Fruit fly (Drosophila melanogaster) whole organism, embryonic: ENCODE data around the gene CG42591.

Source experiments
- Atf3 ChIP-seq: fragments of 200-800 bp; sonication (Bioruptor generic); optimal IDR thresholded peaks from 3 replicates; lab custom pipeline; 2016; ENCODE audit warnings: missing biosample characterization, missing genetic modification characterization
- Bteb2 ChIP-seq: fragments of 200-800 bp; sonication (Bioruptor generic); optimal IDR thresholded peaks from 2 replicates; lab custom pipeline; 2016; ENCODE audit warnings: missing biosample characterization, missing genetic modification characterization
- C15 ChIP-seq: fragments of 200-800 bp; sonication (Bioruptor generic); IDR thresholded peaks from 3 replicates; pipeline ENCODE4 v1.3.6; 2022; ENCODE audit warnings: missing biosample characterization, missing genetic modification characterization
- CG10366 ChIP-seq: fragments of 200-800 bp; sonication (Bioruptor generic); IDR thresholded peaks from 2 replicates; pipeline ENCODE4 v1.3.6; 2022; ENCODE audit warnings: missing biosample characterization, missing genetic modification characterization
- CG10431 ChIP-seq: fragments of 200-800 bp; sonication (Bioruptor generic); optimal IDR thresholded peaks from 3 replicates; lab custom pipeline; 2018; ENCODE audit warnings: missing biosample characterization, mild to moderate bottlenecking, missing genetic modification characterization
- CG10959 ChIP-seq: fragments of 200-800 bp; sonication (Bioruptor generic); IDR thresholded peaks from 2 replicates; pipeline ENCODE4 v1.3.6; 2022; ENCODE audit warnings: missing biosample characterization, missing genetic modification characterization
- CG11695 ChIP-seq: fragments of 200-800 bp; sonication (Bioruptor generic); IDR thresholded peaks from 3 replicates; pipeline ENCODE4 v1.3.6; 2022; ENCODE audit warnings: missing biosample characterization, missing genetic modification characterization
- CG12942 ChIP-seq: fragments of 200-800 bp; sonication (Bioruptor generic); optimal IDR thresholded peaks from 3 replicates; lab custom pipeline; 2016; ENCODE audit warnings: missing biosample characterization, missing genetic modification characterization
- CG13775 ChIP-seq: fragments of 200-800 bp; sonication (Bioruptor generic); optimal IDR thresholded peaks from 3 replicates; lab custom pipeline; 2017; ENCODE audit warnings: missing biosample characterization, mild to moderate bottlenecking, missing genetic modification characterization
- CG13894 ChIP-seq: fragments of 200-800 bp; sonication (Bioruptor generic); optimal IDR thresholded peaks from 3 replicates; lab custom pipeline; 2018; ENCODE audit warnings: missing biosample characterization, mild to moderate bottlenecking, missing genetic modification characterization, moderate library complexity
- CG14965 ChIP-seq: fragments of 200-800 bp; sonication (Bioruptor generic); optimal IDR thresholded peaks from 2 replicates; lab custom pipeline; 2016; ENCODE audit warnings: missing biosample characterization, missing genetic modification characterization, borderline replicate concordance
- CG15601 ChIP-seq: fragments of 200-800 bp; sonication (Bioruptor generic); optimal IDR thresholded peaks from 3 replicates; lab custom pipeline; 2019; ENCODE audit warnings: missing biosample characterization, mild to moderate bottlenecking, missing genetic modification characterization, moderate library complexity
- CG1832 ChIP-seq: fragments of 200-800 bp; sonication (Bioruptor generic); optimal IDR thresholded peaks from 2 replicates; lab custom pipeline; 2017; ENCODE audit warnings: missing biosample characterization, mild to moderate bottlenecking, missing genetic modification characterization, inconsistent platforms
- CG18599 ChIP-seq: fragments of 200-800 bp; sonication (Bioruptor generic); optimal IDR thresholded peaks from 3 replicates; lab custom pipeline; 2017; ENCODE audit warnings: missing biosample characterization, missing genetic modification characterization, mild to moderate bottlenecking, moderate library complexity, missing genetic modification reagents
- CG42726 ChIP-seq: fragments of 200-800 bp; sonication (Bioruptor generic); IDR thresholded peaks from 2 replicates; pipeline ENCODE4 v1.3.6; 2022; ENCODE audit warnings: missing biosample characterization, missing genetic modification characterization; ENCODE audit not compliant: partially characterized antibody
- CG5180 ChIP-seq: fragments of 200-800 bp; sonication (Bioruptor generic); optimal IDR thresholded peaks from 3 replicates; lab custom pipeline; 2017; ENCODE audit warnings: missing biosample characterization, missing genetic modification characterization, mild to moderate bottlenecking, moderate library complexity, missing genetic modification reagents
- CG6683 ChIP-seq: fragments of 200-800 bp; sonication (Bioruptor generic); optimal IDR thresholded peaks from 2 replicates; lab custom pipeline; 2017; ENCODE audit warnings: missing biosample characterization, mild to moderate bottlenecking, missing genetic modification characterization, missing genetic modification reagents
- CG6689 ChIP-seq: fragments of 200-800 bp; sonication (Bioruptor generic); IDR thresholded peaks from 2 replicates; pipeline ENCODE4 v1.3.6; 2022; ENCODE audit warnings: missing biosample characterization, missing genetic modification characterization
- CG7372 ChIP-seq: fragments of 200-800 bp; sonication (Bioruptor generic); IDR thresholded peaks from 2 replicates; pipeline ENCODE4 v1.3.6; 2022; ENCODE audit warnings: missing biosample characterization, missing genetic modification characterization
- CG8281 ChIP-seq: fragments of 200-800 bp; sonication (Bioruptor generic); optimal IDR thresholded peaks from 2 replicates; lab custom pipeline; 2018; ENCODE audit warnings: missing biosample characterization, mild to moderate bottlenecking, missing genetic modification characterization, moderate library complexity
- CG8765 ChIP-seq: fragments of 200-800 bp; sonication (Bioruptor generic); IDR thresholded peaks from 2 replicates; pipeline ENCODE4 v1.3.6; 2022; ENCODE audit warnings: missing biosample characterization, missing genetic modification characterization
- CG9215 ChIP-seq: fragments of 200-800 bp; sonication (Bioruptor generic); IDR thresholded peaks from 2 replicates; pipeline ENCODE4 v1.3.6; 2022; ENCODE audit warnings: missing biosample characterization, missing genetic modification characterization
- CG9932 ChIP-seq: fragments of 200-800 bp; sonication (Bioruptor generic); IDR thresholded peaks from 2 replicates; pipeline ENCODE4 v1.3.6; 2022; ENCODE audit warnings: missing biosample characterization, missing genetic modification characterization
- Deaf1 ChIP-seq: fragments of 200-800 bp; optimal IDR thresholded peaks from 3 replicates; lab custom pipeline; 2019; ENCODE audit warnings: missing biosample characterization, mild to moderate bottlenecking, missing genetic modification characterization, moderate library complexity
- Dek ChIP-seq: fragments of 200-800 bp; sonication (Bioruptor generic); optimal IDR thresholded peaks from 3 replicates; lab custom pipeline; 2019; ENCODE audit warnings: missing biosample characterization, mild to moderate bottlenecking, missing genetic modification characterization, moderate library complexity
- Dll ChIP-seq: fragments of 200-800 bp; sonication (Bioruptor generic); IDR thresholded peaks from 4 replicates; pipeline ENCODE4 v1.3.6; 2022; ENCODE audit warnings: missing biosample characterization, missing genetic modification characterization; ENCODE audit not compliant: partially characterized antibody
- Doc2 ChIP-seq: fragments of 200-800 bp; sonication (Bioruptor generic); IDR thresholded peaks from 2 replicates; pipeline ENCODE4 v1.3.6; 2022; ENCODE audit warnings: missing biosample characterization, missing genetic modification characterization
- Dref ChIP-seq: fragments of 200-800 bp; sonication (Bioruptor generic); IDR thresholded peaks from 2 replicates; pipeline ENCODE4 v1.3.6; 2022; ENCODE audit warnings: missing biosample characterization, missing genetic modification characterization
- Fer2 ChIP-seq: fragments of 200-800 bp; sonication (Bioruptor generic); optimal IDR thresholded peaks from 2 replicates; lab custom pipeline; 2018; ENCODE audit warnings: missing biosample characterization, mild to moderate bottlenecking, missing genetic modification characterization, moderate library complexity
- HLH54F ChIP-seq: fragments of 200-800 bp; sonication (Bioruptor generic); optimal IDR thresholded peaks from 3 replicates; lab custom pipeline; 2016; ENCODE audit warnings: missing biosample characterization, missing genetic modification characterization
- Mad ChIP-seq: fragments of 200-800 bp; sonication (Bioruptor generic); optimal IDR thresholded peaks from 2 replicates; lab custom pipeline; 2016; ENCODE audit warnings: missing biosample characterization, missing genetic modification characterization
- Meics ChIP-seq: fragments of 200-800 bp; sonication (Bioruptor generic); optimal IDR thresholded peaks from 2 replicates; lab custom pipeline; 2017; ENCODE audit warnings: missing biosample characterization, mild to moderate bottlenecking, missing genetic modification characterization
- NC2β ChIP-seq: fragments of 200-800 bp; sonication (Bioruptor generic); optimal IDR thresholded peaks from 2 replicates; lab custom pipeline; 2016; ENCODE audit warnings: missing biosample characterization, missing genetic modification characterization
- Nf-YA ChIP-seq: fragments of 200-800 bp; sonication (Bioruptor generic); IDR thresholded peaks from 2 replicates; pipeline ENCODE4 v1.3.6; 2022; ENCODE audit warnings: missing biosample characterization, missing genetic modification characterization
- Oli ChIP-seq: fragments of 200-800 bp; sonication (Bioruptor generic); optimal IDR thresholded peaks from 2 replicates; lab custom pipeline; 2018; ENCODE audit warnings: missing biosample characterization, mild to moderate bottlenecking, missing genetic modification characterization, moderate library complexity
- Side ChIP-seq: fragments of 200-800 bp; sonication (Bioruptor generic); optimal IDR thresholded peaks from 2 replicates; lab custom pipeline; 2016; ENCODE audit warnings: missing biosample characterization, missing genetic modification characterization
- cg ChIP-seq: fragments of 200-800 bp; sonication (Bioruptor generic); optimal IDR thresholded peaks from 3 replicates; lab custom pipeline; 2019; ENCODE audit warnings: missing biosample characterization, mild to moderate bottlenecking, missing genetic modification characterization, moderate library complexity
- croc ChIP-seq: fragments of 200-800 bp; sonication (Bioruptor generic); conservative IDR thresholded peaks from 3 replicates; pipeline ENCODE4 v1.3.6; 2022; ENCODE audit warnings: missing biosample characterization, missing genetic modification characterization
- dm ChIP-seq: fragments of 200-800 bp; sonication (Bioruptor generic); optimal IDR thresholded peaks from 3 replicates; lab custom pipeline; 2016; ENCODE audit warnings: missing biosample characterization, missing genetic modification characterization
- gt ChIP-seq: fragments of 200-800 bp; sonication (Bioruptor generic); IDR thresholded peaks from 2 replicates; pipeline ENCODE4 v1.3.6; 2022; ENCODE audit warnings: missing biosample characterization, missing genetic modification characterization
- nerfin-1 ChIP-seq: fragments of 200-800 bp; sonication (Bioruptor generic); optimal IDR thresholded peaks from 3 replicates; lab custom pipeline; 2019; ENCODE audit warnings: missing biosample characterization, mild to moderate bottlenecking, missing genetic modification characterization, moderate library complexity
- nerfin-2 ChIP-seq: fragments of 200-800 bp; sonication (Bioruptor generic); IDR thresholded peaks from 2 replicates; pipeline ENCODE4 v1.3.6; 2022; ENCODE audit warnings: missing biosample characterization, missing genetic modification characterization; ENCODE audit not compliant: partially characterized antibody
- phol ChIP-seq: fragments of 200-800 bp; sonication (Bioruptor generic); optimal IDR thresholded peaks from 3 replicates; lab custom pipeline; 2018; ENCODE audit warnings: missing biosample characterization, mild to moderate bottlenecking, missing genetic modification characterization, moderate library complexity
- prd ChIP-seq, 3 experiments: fragments of >200 bp in 2 of 3; fragments of 200-800 bp in 1 of 3; sonication (Bioruptor generic) in 1 of 3; optimal IDR thresholded peaks in 2 of 3; IDR thresholded peaks in 1 of 3; 2 replicates in 2 of 3; 3 replicates in 1 of 3; pipeline versions ENCODE4 v1.3.6 to Lab custom; 2017 to 2022; ENCODE audit warnings: missing biosample characterization in 1 of 3, missing genetic modification characterization in 1 of 3
- pum ChIP-seq: fragments of 200-800 bp; sonication (Bioruptor generic); optimal IDR thresholded peaks from 2 replicates; lab custom pipeline; 2016; ENCODE audit warnings: missing biosample characterization, missing genetic modification characterization
- sc ChIP-seq, 3 experiments: fragments of >200 bp in 2 of 3; fragments of 200-800 bp in 1 of 3; sonication (Bioruptor generic) in 1 of 3; optimal IDR thresholded peaks; 2 replicates in 2 of 3; 3 replicates in 1 of 3; lab custom pipeline; 2017; ENCODE audit warnings: mild to moderate bottlenecking in 1 of 3, missing biosample characterization in 1 of 3, missing genetic modification characterization in 1 of 3, missing genetic modification reagents in 1 of 3
- sd ChIP-seq: fragments of 200-800 bp; sonication (Bioruptor generic); optimal IDR thresholded peaks from 3 replicates; lab custom pipeline; 2018; ENCODE audit warnings: missing biosample characterization, mild to moderate bottlenecking, missing genetic modification characterization, moderate library complexity
- stwl ChIP-seq: fragments of 200-800 bp; sonication (Bioruptor generic); optimal IDR thresholded peaks from 3 replicates; lab custom pipeline; 2018; ENCODE audit warnings: missing biosample characterization, mild to moderate bottlenecking, missing genetic modification characterization, moderate library complexity
- zf30C ChIP-seq: fragments of 200-800 bp; sonication (Bioruptor generic); optimal IDR thresholded peaks from 3 replicates; lab custom pipeline; 2018; ENCODE audit warnings: missing biosample characterization, mild to moderate bottlenecking, missing genetic modification characterization

Gene CG42591

DNA sequence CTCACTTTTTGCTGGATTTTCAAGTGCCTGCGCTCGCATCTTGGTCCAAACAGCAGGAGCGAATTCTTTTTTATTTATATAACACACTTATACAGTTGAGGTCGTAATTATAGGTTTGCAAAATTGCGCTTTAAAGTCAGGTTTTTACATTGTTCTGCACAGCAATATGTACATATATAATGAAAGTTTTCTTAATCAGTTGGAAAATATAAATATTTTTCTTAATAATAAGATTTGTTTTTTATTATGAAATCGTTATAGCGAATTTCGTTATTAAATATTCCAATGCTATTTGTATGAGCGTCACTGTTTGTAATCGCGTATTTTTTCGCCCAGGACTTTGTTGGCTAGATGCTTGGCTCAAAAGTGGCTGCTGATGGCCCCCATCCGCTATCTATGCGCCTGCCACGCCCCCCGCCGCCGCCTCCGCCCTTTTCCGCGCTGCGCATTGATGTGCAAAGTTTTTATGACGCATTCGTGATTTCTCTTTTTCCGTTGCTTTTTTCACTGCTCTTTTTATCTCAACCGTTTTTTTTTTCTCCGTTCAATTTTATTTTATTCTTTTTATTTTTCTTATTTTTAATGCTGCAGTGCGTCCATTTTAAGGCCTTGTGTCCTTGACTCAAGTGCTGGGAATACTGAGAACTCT is 42.0 kb downstream of the CG42591 start (continued):
- TF ChIP-seq CG15601 (tag; lab: Kevin White, UChicago), result no peak
- TF ChIP-seq CG14965 (GFP tag; lab: Kevin White, UChicago), result no peak
- TF ChIP-seq CG10959 (GFP tag; lab: Robert Waterston, UW), result no peak
- no peak for TF ChIP-seq CG6683
- TF ChIP-seq Bteb2 (GFP tag; lab: Kevin White, UChicago), result no peak
- peak; percentile 52 for TF ChIP-seq CG18599 (GFP tag; lab: Kevin White, UChicago)
- no peak for TF ChIP-seq nerfin-1 (tag; lab: Kevin White, UChicago)
- TF ChIP-seq CG5180 (GFP tag; lab: Kevin White, UChicago), result no peak
- TF ChIP-seq HLH54F, result no peak
- 0 out of 4 replicates have a peak, but pooled peaks have one; percentile 4 for TF ChIP-seq Dll (GFP tag; lab: Robert Waterston, UW)
- TF ChIP-seq CG9932 (GFP tag; lab: Robert Waterston, UW), result no peak
- TF ChIP-seq nerfin-2 (GFP tag; lab: Robert Waterston, UW), result no peak
- TF ChIP-seq CG6689, result no peak
- TF ChIP-seq Fer2 (tag; lab: Kevin White, UChicago), result no peak
- TF ChIP-seq phol (tag; lab: Kevin White, UChicago), result no peak
- TF ChIP-seq dm (GFP tag; lab: Kevin White, UChicago), result no peak
- TF ChIP-seq Mad (GFP tag; lab: Kevin White, UChicago), result no peak
- TF ChIP-seq CG42726 (GFP tag; lab: Robert Waterston, UW), result no peak
- no peak for TF ChIP-seq stwl (tag; lab: Kevin White, UChicago)
- TF ChIP-seq CG9215, result no peak
- peak; percentile 52; the same call in 1 of the 3 replicates for TF ChIP-seq CG11695 (GFP tag; lab: Robert Waterston, UW)
- no peak for TF ChIP-seq Nf-YA
- TF ChIP-seq zf30C (GFP tag; lab: Kevin White, UChicago), result no peak
- TF ChIP-seq NC2β (GFP tag; lab: Kevin White, UChicago), result no peak
- no peak for TF ChIP-seq gt
- TF ChIP-seq croc (GFP tag; lab: Robert Waterston, UW), result no peak
- TF ChIP-seq sc (optimal IDR thresholded peaks at IDR 0.05; lab: Kevin White, UChicago), result no peak
- no peak for TF ChIP-seq sc (GFP tag; optimal IDR thresholded peaks at IDR 0.05; lab: Kevin White, UChicago)
- TF ChIP-seq CG12942 (GFP tag; lab: Kevin White, UChicago), result no peak
- no peak for TF ChIP-seq CG13894 (tag; lab: Kevin White, UChicago)
- TF ChIP-seq CG10366 (GFP tag; lab: Robert Waterston, UW), result no peak
- no peak for TF ChIP-seq sd (tag; lab: Kevin White, UChicago)
- peak; percentile 12 for TF ChIP-seq Meics (GFP tag; lab: Kevin White, UChicago)
- TF ChIP-seq cg (GFP tag; lab: Kevin White, UChicago), result no peak
- no peak for TF ChIP-seq Side
- peak; percentile 3 for TF ChIP-seq Oli (tag; lab: Kevin White, UChicago)
- no peak for TF ChIP-seq Dref (GFP tag; lab: Robert Waterston, UW)
- no peak for TF ChIP-seq Atf3 (GFP tag; lab: Kevin White, UChicago)
- TF ChIP-seq pum (GFP tag; lab: Kevin White, UChicago), result no peak
- TF ChIP-seq CG10431 (GFP tag; lab: Kevin White, UChicago), result no peak
- no peak for TF ChIP-seq CG8281
- no peak for TF ChIP-seq CG8765 (GFP tag; lab: Robert Waterston, UW)
- TF ChIP-seq C15 (GFP tag; lab: Robert Waterston, UW), result no peak
- TF ChIP-seq CG13775 (GFP tag; lab: Kevin White, UChicago), result no peak
- TF ChIP-seq Deaf1 (tag; lab: Kevin White, UChicago), result no peak
- no peak for TF ChIP-seq CG7372
- no peak for TF ChIP-seq Doc2 (GFP tag; lab: Robert Waterston, UW)
- no peak for TF ChIP-seq CG1832 (GFP tag; lab: Kevin White, UChicago)
- no peak for TF ChIP-seq prd (optimal IDR thresholded peaks at IDR 0.05; lab: Kevin White, UChicago)
- TF ChIP-seq prd (GFP tag; IDR thresholded peaks at IDR 0.05; lab: Robert Waterston, UW), result 0 out of 3 replicates have a peak, but pooled peaks have one; percentile 25
- no peak for TF ChIP-seq Dek (tag; lab: Kevin White, UChicago)
